Fruit fly (Drosophila melanogaster) whole organism, wandering third instar larva: ENCODE results near the gene CG32409.

Experiments
- Abd-B ChIP-seq: fragments of >200 bp; optimal IDR thresholded peaks from 2 replicates; lab custom pipeline; 2017; ENCODE audit warnings: missing biosample characterization, missing genetic modification characterization
- CG32264 ChIP-seq: fragments of 200-800 bp; sonication (Bioruptor generic); optimal IDR thresholded peaks from 2 replicates; lab custom pipeline; 2016; ENCODE audit warnings: missing biosample characterization, missing genetic modification characterization
- CG9705 ChIP-seq: fragments of 200-800 bp; sonication (Bioruptor generic); optimal IDR thresholded peaks from 2 replicates; lab custom pipeline; 2018; ENCODE audit warnings: missing biosample characterization, mild to moderate bottlenecking, missing genetic modification characterization
- CrebA ChIP-seq: fragments of 200-800 bp; sonication (Bioruptor generic); optimal IDR thresholded peaks from 2 replicates; lab custom pipeline; 2016; ENCODE audit warnings: missing biosample characterization, mild to moderate bottlenecking, missing genetic modification characterization, borderline replicate concordance
- Dfd ChIP-seq: fragments of >200 bp; optimal IDR thresholded peaks from 2 replicates; lab custom pipeline; 2017; ENCODE audit warnings: missing biosample characterization, missing genetic modification characterization
- Dif ChIP-seq: fragments of 200-275, 200-300 bp; sonication (Bioruptor generic); optimal IDR thresholded peaks from 2 replicates; lab custom pipeline; 2018; ENCODE audit warnings: missing biosample characterization, missing genetic modification characterization; ENCODE audit not compliant: partially characterized antibody
- GATAd ChIP-seq: sonication (Bioruptor generic); optimal IDR thresholded peaks from 2 replicates; lab custom pipeline; 2016; ENCODE audit warnings: missing biosample characterization, missing genetic modification characterization
- HLH106 ChIP-seq: fragments of 200-800 bp; optimal IDR thresholded peaks from 3 replicates; lab custom pipeline; 2019; ENCODE audit warnings: missing biosample characterization, mild to moderate bottlenecking, missing genetic modification characterization, moderate library complexity
- Hnf4 ChIP-seq: fragments of 200-800 bp; sonication (Bioruptor generic); optimal IDR thresholded peaks from 2 replicates; lab custom pipeline; 2016; ENCODE audit warnings: missing biosample characterization, mild to moderate bottlenecking, missing genetic modification characterization
- Hr78 ChIP-seq: fragments of >200 bp; optimal IDR thresholded peaks from 2 replicates; lab custom pipeline; 2017; ENCODE audit warnings: missing biosample characterization, missing genetic modification characterization
- Hr83 ChIP-seq: fragments of 200-300 bp; sonication (Bioruptor generic); optimal IDR thresholded peaks from 2 replicates; lab custom pipeline; 2016; ENCODE audit warnings: missing biosample characterization, mild to moderate bottlenecking, missing genetic modification characterization, moderate library complexity; ENCODE audit not compliant: poor library complexity, severe bottlenecking
- Jra ChIP-seq: sonication (Bioruptor generic); optimal IDR thresholded peaks from 2 replicates; lab custom pipeline; 2016; ENCODE audit warnings: missing biosample characterization, missing genetic modification characterization
- Mio ChIP-seq: sonication (Bioruptor generic); optimal IDR thresholded peaks from 2 replicates; lab custom pipeline; 2016; ENCODE audit warnings: missing biosample characterization, missing genetic modification characterization
- Myc ChIP-seq: fragments of >200 bp; optimal IDR thresholded peaks from 2 replicates; lab custom pipeline; 2017
- N ChIP-seq: fragments of >200 bp; optimal IDR thresholded peaks from 2 replicates; lab custom pipeline; 2018; ENCODE audit warnings: missing biosample characterization, missing external identifiers, missing genetic modification characterization
- OdsH ChIP-seq: fragments of 200-800 bp; sonication (Bioruptor generic); optimal IDR thresholded peaks from 2 replicates; lab custom pipeline; 2016; ENCODE audit warnings: missing biosample characterization, mild to moderate bottlenecking, missing genetic modification characterization
- Rel ChIP-seq, 2 experiments: fragments of 200-800 bp; sonication (Bioruptor generic) in 1 of 2; optimal IDR thresholded peaks; 2 replicates in 1 of 2; 3 replicates in 1 of 2; lab custom pipeline; 2016 to 2019; ENCODE audit warnings: mild to moderate bottlenecking in 2 of 2, missing biosample characterization in 2 of 2, missing genetic modification characterization in 2 of 2, moderate library complexity in 1 of 2
- Sp1 ChIP-seq: fragments of 200-800 bp; sonication (Bioruptor generic); optimal IDR thresholded peaks from 3 replicates; lab custom pipeline; 2019; ENCODE audit warnings: missing biosample characterization, mild to moderate bottlenecking, missing genetic modification characterization, moderate library complexity
- Vsx2 ChIP-seq: fragments of 200-300, 225-300 bp; sonication (Bioruptor generic); optimal IDR thresholded peaks from 2 replicates; lab custom pipeline; 2018; ENCODE audit warnings: missing biosample characterization, missing genetic modification characterization; ENCODE audit not compliant: partially characterized antibody
- br ChIP-seq: fragments of 200-800 bp; sonication (Bioruptor generic); optimal IDR thresholded peaks from 2 replicates; lab custom pipeline; 2016; ENCODE audit warnings: missing biosample characterization, missing genetic modification characterization
- brk ChIP-seq: fragments of 200-800 bp; sonication (Bioruptor generic); optimal IDR thresholded peaks from 2 replicates; lab custom pipeline; 2016; ENCODE audit warnings: missing biosample characterization, mild to moderate bottlenecking, missing genetic modification characterization
- dl ChIP-seq, 2 experiments: fragments of 175-275, 200-275 bp in 1 of 2; fragments of 200-275 bp in 1 of 2; sonication (Bioruptor generic); optimal IDR thresholded peaks; lab custom pipeline; 2018; ENCODE audit warnings: mild to moderate bottlenecking in 2 of 2, missing biosample characterization in 2 of 2, missing genetic modification characterization in 2 of 2, moderate library complexity in 2 of 2; ENCODE audit not compliant: partially characterized antibody in 2 of 2, insufficient read depth in 1 of 2
- dmrt93B ChIP-seq: fragments of 200-800 bp; sonication (Bioruptor generic); optimal IDR thresholded peaks from 2 replicates; lab custom pipeline; 2018; ENCODE audit warnings: missing biosample characterization, mild to moderate bottlenecking, missing genetic modification characterization
- dsf ChIP-seq: sonication (Bioruptor generic); optimal IDR thresholded peaks from 2 replicates; lab custom pipeline; 2016; ENCODE audit warnings: missing biosample characterization, missing genetic modification characterization, borderline replicate concordance
- ey ChIP-seq: fragments of 200-800 bp; sonication (Bioruptor generic); optimal IDR thresholded peaks from 2 replicates; lab custom pipeline; 2016; ENCODE audit warnings: missing biosample characterization, missing genetic modification characterization
- foxo ChIP-seq, 2 experiments: fragments of 200-800 bp; sonication (Bioruptor generic); optimal IDR thresholded peaks; 2 replicates in 1 of 2; 3 replicates in 1 of 2; lab custom pipeline; 2016 to 2017; ENCODE audit warnings: missing biosample characterization in 2 of 2, missing genetic modification characterization in 2 of 2
- fru ChIP-seq: fragments of 200-800 bp; sonication (Bioruptor generic); optimal IDR thresholded peaks from 3 replicates; lab custom pipeline; 2016; ENCODE audit warnings: missing biosample characterization, mild to moderate bottlenecking, missing genetic modification characterization
- h ChIP-seq: fragments of 200-800 bp; sonication (Bioruptor generic); optimal IDR thresholded peaks from 3 replicates; lab custom pipeline; 2016; ENCODE audit warnings: missing biosample characterization, mild to moderate bottlenecking, missing genetic modification characterization
- jim ChIP-seq: fragments of 175-275, 200-325 bp; sonication (Bioruptor generic); optimal IDR thresholded peaks from 2 replicates; lab custom pipeline; 2016; ENCODE audit warnings: missing biosample characterization, mild to moderate bottlenecking, missing genetic modification characterization
- lola ChIP-seq: fragments of >200 bp; optimal IDR thresholded peaks from 2 replicates; lab custom pipeline; 2017; ENCODE audit warnings: missing biosample characterization, missing genetic modification characterization
- pan ChIP-seq: fragments of >200 bp; optimal IDR thresholded peaks from 2 replicates; lab custom pipeline; 2017
- psq ChIP-seq: fragments of 200-800 bp; sonication (Bioruptor generic); optimal IDR thresholded peaks from 3 replicates; lab custom pipeline; 2017; ENCODE audit warnings: missing biosample characterization, mild to moderate bottlenecking, missing genetic modification characterization, moderate library complexity
- rgr ChIP-seq: fragments of 200-800 bp; sonication (Bioruptor generic); optimal IDR thresholded peaks from 3 replicates; lab custom pipeline; 2016; ENCODE audit warnings: missing biosample characterization, mild to moderate bottlenecking, missing genetic modification characterization
- sage ChIP-seq: fragments of 200-800 bp; sonication (Bioruptor generic); optimal IDR thresholded peaks from 2 replicates; lab custom pipeline; 2016; ENCODE audit warnings: missing biosample characterization, mild to moderate bottlenecking, missing genetic modification characterization
- sv ChIP-seq: fragments of 200-800 bp; sonication (Bioruptor generic); optimal IDR thresholded peaks from 3 replicates; lab custom pipeline; 2016; ENCODE audit warnings: missing biosample characterization, missing genetic modification characterization
- tai ChIP-seq: sonication (Bioruptor generic); optimal IDR thresholded peaks from 2 replicates; lab custom pipeline; 2016; ENCODE audit warnings: missing biosample characterization, missing genetic modification characterization
- usp ChIP-seq: fragments of >200 bp; optimal IDR thresholded peaks from 2 replicates; lab custom pipeline; 2017; ENCODE audit warnings: missing biosample characterization, missing genetic modification characterization
- woc ChIP-seq: sonication (Bioruptor generic); optimal IDR thresholded peaks from 2 replicates; lab custom pipeline; 2016; ENCODE audit warnings: missing biosample characterization, mild to moderate bottlenecking, missing genetic modification characterization

CG32409 gene

dm6 chr3L:5862994-5863393 lies 36.3 kb upstream of the CG32409 start:
- TF ChIP-seq psq (GFP tag; lab: Kevin White, UChicago) = peak; percentile 45
- TF ChIP-seq Hr83 (GFP tag; lab: Kevin White, UChicago) = no peak
- TF ChIP-seq Dfd = no peak
- peak; percentile 69 for TF ChIP-seq OdsH (GFP tag; lab: Kevin White, UChicago)
- no peak for TF ChIP-seq GATAd (GFP tag; lab: Kevin White, UChicago)
- peak; percentile 30 for TF ChIP-seq Hnf4 (GFP tag; lab: Kevin White, UChicago)
- no peak for TF ChIP-seq tai (GFP tag; lab: Kevin White, UChicago)
- TF ChIP-seq pan (lab: Kevin White, UChicago) = no peak
- peak in 1 of 2 experiments; percentile 83 for TF ChIP-seq foxo (GFP tag; optimal IDR thresholded peaks at IDR 0.05; lab: Kevin White, UChicago)
- TF ChIP-seq Abd-B (GFP tag; lab: Kevin White, UChicago) = no peak
- TF ChIP-seq sv = no peak
- TF ChIP-seq Mio (GFP tag; lab: Kevin White, UChicago) = no peak
- TF ChIP-seq Vsx2 (GFP tag; lab: Kevin White, UChicago) = no peak
- no peak for TF ChIP-seq Dif (GFP tag; lab: Kevin White, UChicago)
- TF ChIP-seq Myc (lab: Kevin White, UChicago) = no peak
- TF ChIP-seq HLH106 (tag; lab: Kevin White, UChicago) = peak; percentile 74
- peak; percentile 52 for TF ChIP-seq CG9705 (GFP tag; lab: Kevin White, UChicago)
- peak; percentile 65 for TF ChIP-seq rgr (GFP tag; lab: Kevin White, UChicago)
- no peak for TF ChIP-seq usp (GFP tag; lab: Kevin White, UChicago)
- peak; percentile 57 for TF ChIP-seq woc (GFP tag; lab: Kevin White, UChicago)
- TF ChIP-seq lola = no peak
- TF ChIP-seq Jra (GFP tag; lab: Kevin White, UChicago) = no peak
- TF ChIP-seq Rel (GFP tag; optimal IDR thresholded peaks at IDR 0.05; lab: Kevin White, UChicago) = no peak
- no peak for TF ChIP-seq Rel (tag; optimal IDR thresholded peaks at IDR 0.05; lab: Kevin White, UChicago)
- TF ChIP-seq dl (GFP tag; optimal IDR thresholded peaks at IDR 0.05; lab: Kevin White, UChicago; ENCODE audit: insufficient read depth in 1 of 2, partially characterized antibody in 2 of 2) = no peak
- no peak for TF ChIP-seq CrebA (GFP tag; lab: Kevin White, UChicago)
- peak; percentile 35 for TF ChIP-seq sage (GFP tag; lab: Kevin White, UChicago)
- peak; percentile 80 for TF ChIP-seq fru (GFP tag; lab: Kevin White, UChicago)
- TF ChIP-seq brk (GFP tag; lab: Kevin White, UChicago) = no peak
- TF ChIP-seq Sp1 = peak; percentile 74
- TF ChIP-seq ey = peak; percentile 72
- no peak for TF ChIP-seq dsf
- TF ChIP-seq dmrt93B (GFP tag; lab: Kevin White, UChicago) = peak; percentile 66
- no peak for TF ChIP-seq N (GFP tag; lab: Kevin White, UChicago)
- no peak for TF ChIP-seq Hr78 (GFP tag; lab: Kevin White, UChicago)
- peak; percentile 28 for TF ChIP-seq CG32264 (GFP tag; lab: Kevin White, UChicago)
- TF ChIP-seq jim (GFP tag; lab: Kevin White, UChicago) = no peak
- TF ChIP-seq h (GFP tag; lab: Kevin White, UChicago) = peak; percentile 72
- TF ChIP-seq br (GFP tag; lab: Kevin White, UChicago) = peak; percentile 65

DNA sequence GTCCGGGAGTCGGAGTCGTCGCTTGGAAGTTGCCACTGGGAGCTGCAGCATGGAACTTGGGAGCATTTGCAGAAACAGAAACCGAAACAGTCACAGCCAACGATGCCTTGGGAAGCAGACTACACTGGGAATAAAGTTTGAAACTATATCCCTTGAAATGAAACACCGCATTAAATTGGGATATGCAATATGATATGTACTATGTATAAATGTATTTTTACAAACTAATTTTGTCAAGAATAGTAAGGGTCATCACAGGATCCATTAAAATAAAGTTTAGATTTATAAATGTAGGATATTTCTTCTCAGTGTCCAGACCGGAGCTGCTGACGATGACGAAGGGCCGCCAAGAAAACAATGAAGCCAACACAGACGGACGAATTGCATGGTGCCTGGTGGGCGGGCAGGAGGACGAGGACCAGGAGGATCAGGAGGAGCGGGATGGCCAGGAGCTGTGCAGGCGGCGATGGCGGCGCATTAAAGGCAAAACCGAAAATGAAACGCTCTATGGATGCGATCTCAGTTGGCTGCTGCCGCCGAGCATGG lies 35.4 kb upstream of the CG32409 start:
- TF ChIP-seq dmrt93B (GFP tag; lab: Kevin White, UChicago) (no peak), usp (GFP tag; lab: Kevin White, UChicago) (no peak), fru (GFP tag; lab: Kevin White, UChicago) (peak; percentile 54), Sp1 (peak; percentile 61), Dif (GFP tag; lab: Kevin White, UChicago) (no peak), br (GFP tag; lab: Kevin White, UChicago) (peak; percentile 34), tai (GFP tag; lab: Kevin White, UChicago) (no peak), Hnf4 (GFP tag; lab: Kevin White, UChicago) (peak; percentile 29), Dfd (no peak), h (GFP tag; lab: Kevin White, UChicago) (peak; percentile 63), foxo (GFP tag; optimal IDR thresholded peaks at IDR 0.05; lab: Kevin White, UChicago) (peak in 1 of 2 experiments; percentile 46), ey (peak; percentile 40), rgr (GFP tag; lab: Kevin White, UChicago) (peak; percentile 38), psq (GFP tag; lab: Kevin White, UChicago) (peak; percentile 14), OdsH (GFP tag; lab: Kevin White, UChicago) (peak; percentile 38), lola (no peak), woc (GFP tag; lab: Kevin White, UChicago) (peak; percentile 26), HLH106 (tag; lab: Kevin White, UChicago) (peak; percentile 15), jim (GFP tag; lab: Kevin White, UChicago) (no peak), sage (GFP tag; lab: Kevin White, UChicago) (no peak), Jra (GFP tag; lab: Kevin White, UChicago) (no peak), dl (GFP tag; optimal IDR thresholded peaks at IDR 0.05; lab: Kevin White, UChicago; ENCODE audit: insufficient read depth in 1 of 2, partially characterized antibody in 2 of 2) (no peak)
- TF ChIP-seq, all 38 proteins: peak for 12
